Fruit fly (Drosophila melanogaster) whole organism, prepupa: ENCODE results near the gene CG15528.
A peak's percentile ranks its signal among the peaks of the same experiment; 100 is the strongest.

Experiments used
- Blimp-1 ChIP-seq: fragments of 200-800 bp; sonication (Bioruptor generic); optimal IDR thresholded peaks from 3 replicates; lab custom pipeline; 2017; ENCODE audit warnings: missing biosample characterization, missing genetic modification characterization, mild to moderate bottlenecking, moderate library complexity, missing genetic modification reagents
- CG10631 ChIP-seq: fragments of 200-800 bp; sonication (Bioruptor generic); optimal IDR thresholded peaks from 2 replicates; lab custom pipeline; 2016; ENCODE audit warnings: missing biosample characterization, missing genetic modification characterization
- CG10669 ChIP-seq: fragments of 200-800 bp; sonication (Bioruptor generic); optimal IDR thresholded peaks from 3 replicates; lab custom pipeline; 2018; ENCODE audit warnings: missing biosample characterization, mild to moderate bottlenecking, missing genetic modification characterization, moderate library complexity
- CG11762 ChIP-seq: fragments of 200-800 bp; sonication (Bioruptor generic); optimal IDR thresholded peaks from 3 replicates; lab custom pipeline; 2016; ENCODE audit warnings: missing biosample characterization, missing genetic modification characterization; ENCODE audit not compliant: insufficient read depth
- CG1621 ChIP-seq: fragments of 200-800 bp; sonication (Bioruptor generic); optimal IDR thresholded peaks from 3 replicates; lab custom pipeline; 2018; ENCODE audit warnings: missing biosample characterization, mild to moderate bottlenecking, missing genetic modification characterization
- CG16779 ChIP-seq: fragments of 200-800 bp; sonication (Bioruptor generic); optimal IDR thresholded peaks from 3 replicates; lab custom pipeline; 2017; ENCODE audit warnings: missing biosample characterization, mild to moderate bottlenecking, missing genetic modification characterization
- CG3032 ChIP-seq: fragments of 200-800 bp; optimal IDR thresholded peaks from 2 replicates; lab custom pipeline; 2019; ENCODE audit warnings: missing biosample characterization, mild to moderate bottlenecking, missing genetic modification characterization, moderate library complexity
- CG31627 ChIP-seq: fragments of 200-800 bp; sonication (Bioruptor generic); optimal IDR thresholded peaks from 3 replicates; lab custom pipeline; 2016; ENCODE audit warnings: missing biosample characterization, missing genetic modification characterization
- CG32006 ChIP-seq: fragments of 200-800 bp; sonication (Bioruptor generic); optimal IDR thresholded peaks from 3 replicates; lab custom pipeline; 2017; ENCODE audit warnings: missing biosample characterization, mild to moderate bottlenecking, missing genetic modification characterization
- CG34406 ChIP-seq: fragments of 200-800 bp; sonication (Bioruptor generic); optimal IDR thresholded peaks from 3 replicates; lab custom pipeline; 2016; ENCODE audit warnings: missing biosample characterization, missing genetic modification characterization
- CG3919 ChIP-seq: fragments of 200-800 bp; sonication (Bioruptor generic); optimal IDR thresholded peaks from 3 replicates; lab custom pipeline; 2016; ENCODE audit warnings: missing biosample characterization, missing genetic modification characterization
- CG4318 ChIP-seq: fragments of 200-800 bp; sonication (Bioruptor generic); optimal IDR thresholded peaks from 3 replicates; lab custom pipeline; 2017; ENCODE audit warnings: missing biosample characterization, mild to moderate bottlenecking, missing genetic modification characterization
- CG6163 ChIP-seq: fragments of 200-800 bp; sonication (Bioruptor generic); IDR thresholded peaks from 3 replicates; pipeline ENCODE4 v1.3.6; 2022; ENCODE audit warnings: missing biosample characterization, missing genetic modification characterization
- CG6276 ChIP-seq: fragments of 200-800 bp; sonication (Bioruptor generic); optimal IDR thresholded peaks from 2 replicates; lab custom pipeline; 2017; ENCODE audit warnings: missing biosample characterization, mild to moderate bottlenecking, missing genetic modification characterization
- CG6792 ChIP-seq: fragments of 200-800 bp; sonication (Bioruptor generic); optimal IDR thresholded peaks from 3 replicates; lab custom pipeline; 2016; ENCODE audit warnings: missing biosample characterization, missing genetic modification characterization
- CG6808 ChIP-seq: fragments of 200-800 bp; sonication (Bioruptor generic); optimal IDR thresholded peaks from 3 replicates; lab custom pipeline; 2017; ENCODE audit warnings: missing biosample characterization, missing genetic modification characterization, mild to moderate bottlenecking, moderate library complexity, missing genetic modification reagents
- CG6854 ChIP-seq: fragments of 200-800 bp; sonication (Bioruptor generic); optimal IDR thresholded peaks from 2 replicates; lab custom pipeline; 2017; ENCODE audit warnings: missing biosample characterization, mild to moderate bottlenecking, missing genetic modification characterization
- CG7368 ChIP-seq: fragments of 200-800 bp; sonication (Bioruptor generic); optimal IDR thresholded peaks from 3 replicates; lab custom pipeline; 2016; ENCODE audit warnings: missing biosample characterization, missing genetic modification characterization
- CG8119 ChIP-seq: fragments of 200-800 bp; sonication (Bioruptor generic); IDR thresholded peaks from 3 replicates; pipeline ENCODE4 v1.3.6; 2022; ENCODE audit warnings: missing biosample characterization, missing genetic modification characterization
- CG8319 ChIP-seq: fragments of 200-800 bp; sonication (Bioruptor generic); optimal IDR thresholded peaks from 3 replicates; lab custom pipeline; 2016; ENCODE audit warnings: missing biosample characterization, missing genetic modification characterization
- CG9139 ChIP-seq: fragments of 200-800 bp; sonication (Bioruptor generic); optimal IDR thresholded peaks from 3 replicates; lab custom pipeline; 2017; ENCODE audit warnings: missing biosample characterization, mild to moderate bottlenecking, missing genetic modification characterization
- Eip75B ChIP-seq: fragments of 200-800 bp; sonication (Bioruptor generic); optimal IDR thresholded peaks from 3 replicates; lab custom pipeline; 2016; ENCODE audit warnings: missing biosample characterization, missing genetic modification characterization
- Eip78C ChIP-seq: fragments of 200-800 bp; sonication (Bioruptor generic); peaks from one replicate; lab custom pipeline; 2016; ENCODE audit warnings: missing biosample characterization, missing genetic modification characterization
- Eip93F ChIP-seq: fragments of 200-800 bp; sonication (Bioruptor generic); optimal IDR thresholded peaks from 2 replicates; lab custom pipeline; 2016; ENCODE audit warnings: missing biosample characterization, mild to moderate bottlenecking, missing genetic modification characterization
- Gug ChIP-seq: fragments of 200-800 bp; sonication (Bioruptor generic); IDR thresholded peaks from 2 replicates; pipeline ENCODE4 v1.3.6; 2022; ENCODE audit warnings: missing biosample characterization, missing genetic modification characterization
- Hr39 ChIP-seq: fragments of 200-800 bp; sonication (Bioruptor generic); optimal IDR thresholded peaks from 2 replicates; lab custom pipeline; 2016; ENCODE audit warnings: missing biosample characterization, missing genetic modification characterization
- Lpt ChIP-seq: fragments of 200-800 bp; sonication (Bioruptor generic); optimal IDR thresholded peaks from 3 replicates; lab custom pipeline; 2016; ENCODE audit warnings: missing biosample characterization, missing genetic modification characterization
- Met ChIP-seq: fragments of 200-800 bp; sonication (Bioruptor generic); optimal IDR thresholded peaks from 3 replicates; lab custom pipeline; 2016; ENCODE audit warnings: missing biosample characterization, missing genetic modification characterization
- OdsH ChIP-seq: fragments of 200-800 bp; sonication (Bioruptor generic); optimal IDR thresholded peaks from 3 replicates; lab custom pipeline; 2016; ENCODE audit warnings: missing biosample characterization, missing genetic modification characterization
- Smox ChIP-seq: fragments of 200-800 bp; sonication (Bioruptor generic); optimal IDR thresholded peaks from 3 replicates; lab custom pipeline; 2016; ENCODE audit warnings: missing biosample characterization, missing genetic modification characterization
- Sox102F ChIP-seq: fragments of 200-800 bp; sonication (Bioruptor generic); optimal IDR thresholded peaks from 2 replicates; lab custom pipeline; 2016; ENCODE audit warnings: missing biosample characterization, mild to moderate bottlenecking, missing genetic modification characterization
- Sox14 ChIP-seq: fragments of 200-800 bp; sonication (Bioruptor generic); optimal IDR thresholded peaks from 3 replicates; lab custom pipeline; 2016; ENCODE audit warnings: missing biosample characterization, missing genetic modification characterization
- Sox15 ChIP-seq: fragments of 200-800 bp; sonication (Bioruptor generic); optimal IDR thresholded peaks from 3 replicates; lab custom pipeline; 2016; ENCODE audit warnings: missing biosample characterization, missing genetic modification characterization
- achi ChIP-seq: fragments of 200-800 bp; sonication (Bioruptor generic); optimal IDR thresholded peaks from 3 replicates; lab custom pipeline; 2016; ENCODE audit warnings: missing biosample characterization, missing genetic modification characterization
- cyc ChIP-seq: fragments of 200-800 bp; sonication (Bioruptor generic); optimal IDR thresholded peaks from 3 replicates; lab custom pipeline; 2016; ENCODE audit warnings: missing biosample characterization, missing genetic modification characterization
- dac ChIP-seq: fragments of 200-800 bp; sonication (Bioruptor generic); optimal IDR thresholded peaks from 2 replicates; lab custom pipeline; 2017; ENCODE audit warnings: missing biosample characterization, mild to moderate bottlenecking, missing genetic modification characterization
- dsx ChIP-seq: fragments of 200-800 bp; optimal IDR thresholded peaks from 3 replicates; lab custom pipeline; 2019; ENCODE audit warnings: missing biosample characterization, mild to moderate bottlenecking, missing genetic modification characterization, moderate library complexity; ENCODE audit not compliant: poor library complexity, severe bottlenecking
- eg ChIP-seq: fragments of 200-800 bp; sonication (Bioruptor generic); IDR thresholded peaks from 3 replicates; pipeline ENCODE4 v1.3.6; 2022; ENCODE audit warnings: missing biosample characterization, missing genetic modification characterization
- esn ChIP-seq: fragments of 200-800 bp; sonication (Bioruptor generic); optimal IDR thresholded peaks from 2 replicates; lab custom pipeline; 2016; ENCODE audit warnings: missing biosample characterization, mild to moderate bottlenecking, missing genetic modification characterization, moderate library complexity
- fd85E ChIP-seq: fragments of 200-800 bp; sonication (Bioruptor generic); optimal IDR thresholded peaks from 3 replicates; lab custom pipeline; 2016; ENCODE audit warnings: missing biosample characterization, missing genetic modification characterization
- fkh ChIP-seq: fragments of 200-800 bp; sonication (Bioruptor generic); optimal IDR thresholded peaks from 3 replicates; lab custom pipeline; 2017; ENCODE audit warnings: missing biosample characterization, mild to moderate bottlenecking, missing genetic modification characterization, moderate library complexity
- lz ChIP-seq: fragments of 200-800 bp; sonication (Bioruptor generic); optimal IDR thresholded peaks from 3 replicates; lab custom pipeline; 2016; ENCODE audit warnings: missing biosample characterization, missing genetic modification characterization
- net ChIP-seq: fragments of 200-800 bp; sonication (Bioruptor generic); optimal IDR thresholded peaks from 3 replicates; lab custom pipeline; 2016; ENCODE audit warnings: missing biosample characterization, missing genetic modification characterization
- salr ChIP-seq, 2 experiments: fragments of 200-800 bp; sonication (Bioruptor generic); optimal IDR thresholded peaks; 3 replicates each; lab custom pipeline; 2016 to 2018; ENCODE audit warnings: missing biosample characterization in 2 of 2, missing genetic modification characterization in 2 of 2, mild to moderate bottlenecking in 1 of 2
- spab ChIP-seq: fragments of 200-800 bp; sonication (Bioruptor generic); optimal IDR thresholded peaks from 2 replicates; lab custom pipeline; 2017; ENCODE audit warnings: missing biosample characterization, mild to moderate bottlenecking, missing genetic modification characterization, missing genetic modification reagents
- ss ChIP-seq, 2 experiments: fragments of 200-800 bp; sonication (Bioruptor generic); optimal IDR thresholded peaks; 2 replicates in 1 of 2; 3 replicates in 1 of 2; lab custom pipeline; 2017 to 2018; ENCODE audit warnings: mild to moderate bottlenecking in 2 of 2, missing biosample characterization in 2 of 2, missing genetic modification characterization in 2 of 2, moderate library complexity in 1 of 2
- svp ChIP-seq: fragments of 200-800 bp; sonication (Bioruptor generic); peaks from one replicate; lab custom pipeline; 2016; ENCODE audit warnings: missing biosample characterization, missing genetic modification characterization
- topi ChIP-seq: fragments of 200-800 bp; sonication (Bioruptor generic); optimal IDR thresholded peaks from 3 replicates; lab custom pipeline; 2016; ENCODE audit warnings: missing biosample characterization, missing genetic modification characterization
- vri ChIP-seq: fragments of 200-800 bp; sonication (Bioruptor generic); optimal IDR thresholded peaks from 3 replicates; lab custom pipeline; 2016; ENCODE audit warnings: missing biosample characterization, mild to moderate bottlenecking, missing genetic modification characterization

Gene CG15528

DNA sequence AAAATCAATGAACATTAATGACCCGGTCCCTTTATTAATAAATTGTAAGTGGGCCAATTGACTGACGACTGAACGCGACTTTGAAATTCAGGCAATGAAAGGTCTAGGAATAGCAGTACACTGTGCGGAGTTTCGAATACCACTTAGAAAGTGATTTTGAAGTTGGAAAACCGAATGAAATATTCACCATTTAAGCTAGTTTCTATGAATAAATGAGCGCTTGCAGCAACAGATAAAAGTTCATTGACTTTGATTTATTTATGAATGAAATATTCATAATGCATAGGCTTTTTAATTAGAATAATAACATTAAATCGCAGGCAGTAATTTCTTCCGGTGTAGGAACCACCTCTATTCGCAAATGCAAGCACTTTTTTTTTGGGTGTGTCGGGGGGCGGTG is 30.9 kb downstream of the CG15528 start (continued):
- TF ChIP-seq CG10631, result peak; percentile 12
- peak; percentile 62 for TF ChIP-seq CG32006
- peak; percentile 5 for TF ChIP-seq cyc (GFP tag; lab: Kevin White, UChicago)
- TF ChIP-seq spab (GFP tag; lab: Kevin White, UChicago), result no peak
- peak; percentile 9 for TF ChIP-seq CG10669
- TF ChIP-seq Gug, result peak; percentile 50; the same call in 1 of the 2 replicates
- TF ChIP-seq svp (GFP tag; lab: Kevin White, UChicago), result peak; percentile 52

DNA sequence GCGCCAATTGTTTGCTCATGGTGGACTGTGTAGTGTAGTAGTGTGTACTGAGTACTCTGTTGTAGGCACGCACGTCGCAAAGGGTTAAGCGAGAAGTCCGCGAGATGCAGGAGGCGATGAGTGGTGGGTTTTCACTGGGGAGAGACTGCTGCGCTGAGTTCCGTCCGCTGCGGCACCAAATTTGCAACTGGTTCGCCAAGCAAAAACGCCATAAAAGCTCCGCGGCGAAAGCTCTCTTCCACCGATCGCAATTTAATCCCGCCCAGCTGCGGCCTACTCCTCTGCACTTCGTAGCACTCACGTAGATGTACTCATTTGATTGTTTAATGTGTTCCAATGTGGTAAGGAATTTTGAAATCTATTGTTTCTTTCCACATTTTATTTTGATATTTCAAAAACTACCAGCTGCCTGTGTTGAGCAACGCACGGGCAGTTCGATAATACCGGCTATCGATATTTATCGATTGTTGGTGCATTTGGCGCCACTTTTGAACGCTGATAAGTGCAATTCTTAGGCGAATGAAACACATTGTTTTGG is 36.9 kb downstream of the CG15528 start, which contains the start of gene CG7920:
CG7920 (minus strand) TSS at position 308 of the 538 bp plus-strand sequence.
- TF ChIP-seq CG7368 (GFP tag; lab: Kevin White, UChicago), result no peak
- no peak for TF ChIP-seq salr (GFP tag; optimal IDR thresholded peaks at IDR 0.05; lab: Kevin White, UChicago)
- TF ChIP-seq CG6854, result peak; percentile 73
- TF ChIP-seq Met (GFP tag; lab: Kevin White, UChicago), result no peak
- no peak for TF ChIP-seq Sox14
- no peak for TF ChIP-seq Blimp-1 (GFP tag; lab: Kevin White, UChicago)
- no peak for TF ChIP-seq Eip93F
- peak; percentile 44 for TF ChIP-seq CG6276
- peak; percentile 45 for TF ChIP-seq net (GFP tag; lab: Kevin White, UChicago)
- peak; percentile 10 for TF ChIP-seq CG31627 (GFP tag; lab: Kevin White, UChicago)
- TF ChIP-seq achi (GFP tag; lab: Kevin White, UChicago), result no peak
- no peak for TF ChIP-seq Smox
- TF ChIP-seq vri (GFP tag; lab: Kevin White, UChicago), result peak; percentile 71
- TF ChIP-seq Hr39 (GFP tag; lab: Kevin White, UChicago), result no peak
- TF ChIP-seq Gug, result no peak
- TF ChIP-seq svp (GFP tag; lab: Kevin White, UChicago), result peak; percentile 44
- peak; percentile 42 for TF ChIP-seq dsx
- TF ChIP-seq Eip78C (GFP tag; lab: Kevin White, UChicago), result peak; percentile 75
- TF ChIP-seq CG8119 (GFP tag; lab: Robert Waterston, UW), result peak; percentile 60; the same call in 2 of the 3 replicates
- TF ChIP-seq CG3032 (tag; lab: Kevin White, UChicago), result no peak
- TF ChIP-seq CG10631, result no peak
- TF ChIP-seq CG6792, result peak; percentile 16
- TF ChIP-seq dac (GFP tag; lab: Kevin White, UChicago), result no peak
- TF ChIP-seq CG6808, result peak; percentile 31
- peak; percentile 7 for TF ChIP-seq fkh (GFP tag; lab: Kevin White, UChicago)
- peak; percentile 39 for TF ChIP-seq lz (GFP tag; lab: Kevin White, UChicago)
- no peak for TF ChIP-seq CG8319
- TF ChIP-seq CG32006, result peak; percentile 12
- TF ChIP-seq Sox15 (GFP tag; lab: Kevin White, UChicago), result no peak
- TF ChIP-seq CG9139 (GFP tag; lab: Kevin White, UChicago), result peak; percentile 66
- peak; percentile 25 for TF ChIP-seq Sox102F
- TF ChIP-seq CG1621, result peak; percentile 61
- TF ChIP-seq cyc (GFP tag; lab: Kevin White, UChicago), result peak; percentile 13
- no peak for TF ChIP-seq OdsH
- TF ChIP-seq fd85E (GFP tag; lab: Kevin White, UChicago), result no peak
- TF ChIP-seq Eip75B, result peak; percentile 42
- TF ChIP-seq CG34406, result peak; percentile 7
- TF ChIP-seq CG4318, result no peak
- peak; percentile 65 to 68 for TF ChIP-seq ss (GFP tag; optimal IDR thresholded peaks at IDR 0.05; lab: Kevin White, UChicago)
- TF ChIP-seq topi (GFP tag; lab: Kevin White, UChicago), result peak; percentile 14
- TF ChIP-seq eg (GFP tag; lab: Robert Waterston, UW), result peak; percentile 60; the same call in 2 of the 3 replicates
- no peak for TF ChIP-seq Lpt
- peak; percentile 61; the same call in 2 of the 3 replicates for TF ChIP-seq CG6163 (GFP tag; lab: Robert Waterston, UW)
- TF ChIP-seq CG3919 (GFP tag; lab: Kevin White, UChicago), result peak; percentile 65
- no peak for TF ChIP-seq CG10669
- TF ChIP-seq CG16779 (tag; lab: Kevin White, UChicago), result peak; percentile 52
- peak; percentile 50 for TF ChIP-seq esn (GFP tag; lab: Kevin White, UChicago)
- no peak for TF ChIP-seq CG11762 (GFP tag; lab: Kevin White, UChicago)
